Worm (Caenorhabditis elegans): ENCODE results near the gene lipl-5.
A peak's percentile ranks its signal among the peaks of the same experiment; 100 is the strongest.

lipl-5 gene

DNA sequence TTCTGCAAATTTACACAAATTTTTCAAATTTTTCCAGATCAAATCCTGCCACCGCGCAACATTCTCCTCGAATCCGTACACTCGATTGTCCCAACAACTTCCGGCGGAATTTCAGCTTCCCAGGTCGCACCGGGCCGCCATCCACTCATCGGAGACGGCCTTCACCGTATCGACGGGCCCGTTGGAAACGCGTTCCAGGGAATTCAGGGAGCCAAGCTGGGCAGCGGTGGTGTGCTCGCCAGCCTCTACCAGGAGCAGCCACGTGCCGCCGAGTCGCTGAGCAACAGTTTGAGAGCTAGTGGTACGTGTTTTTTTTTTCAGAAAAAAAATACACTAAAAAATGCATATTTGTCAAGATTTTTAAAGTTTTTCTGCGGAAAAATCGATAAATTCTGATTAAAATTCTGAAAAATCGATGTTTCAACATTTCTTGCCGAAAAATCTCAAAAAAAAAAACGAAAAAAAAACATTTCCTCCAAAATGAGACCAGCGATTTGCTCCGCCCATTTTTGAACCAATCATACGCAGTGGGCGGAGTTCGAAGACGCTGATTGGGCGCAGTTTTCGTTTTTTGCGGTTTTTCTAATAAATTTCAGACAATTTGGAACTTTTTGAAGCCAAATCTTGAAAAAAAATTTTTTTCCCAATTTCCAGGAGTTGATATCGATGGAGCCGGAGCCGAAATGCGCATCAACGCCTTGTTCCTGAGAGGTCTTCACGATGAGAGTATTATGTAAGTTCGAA, 28.4 kb upstream of the lipl-5 start:
- TF ChIP-seq B0019.2 (GFP tag; conservative IDR thresholded peaks at IDR 0.05) (no peak), tbx-9 (tag; optimal IDR thresholded peaks at IDR 0.05; ENCODE audit: borderline replicate concordance) (no peak), F37B4.10 (GFP tag; IDR thresholded peaks at IDR 0.05) (0 out of 2 replicates have a peak, but pooled peaks have one; percentile 74), ccch-3 (GFP tag; optimal IDR thresholded peaks at IDR 0.05) (no peak), zfh-2 (GFP tag; conservative IDR thresholded peaks at IDR 0.05) (peak; percentile 87), egrh-3 (GFP tag; IDR thresholded peaks at IDR 0.05) (peak; percentile 63; the same call in 1 of the 2 replicates), gei-17 (GFP tag; optimal IDR thresholded peaks at IDR 0.05) (no peak)

DNA sequence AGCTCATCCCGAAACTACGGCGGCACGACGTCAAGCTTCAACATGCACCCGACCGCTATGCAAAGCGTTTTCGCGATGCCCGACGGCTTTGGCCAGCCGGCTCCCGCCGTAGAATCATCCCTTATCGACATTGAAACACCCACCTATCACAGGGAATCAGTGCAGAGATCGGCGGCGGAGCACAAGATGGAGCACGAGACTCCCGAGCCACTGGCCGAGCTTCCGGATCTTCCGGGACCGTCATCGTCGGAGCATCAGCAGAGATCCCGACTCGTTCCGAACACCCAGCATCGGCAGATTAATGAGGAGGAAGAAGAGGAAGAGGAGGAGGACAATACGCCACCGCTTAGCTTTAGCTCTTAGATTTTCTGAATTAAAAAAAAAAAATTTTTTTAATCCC, 27.1 kb upstream of the lipl-5 start:
- TF ChIP-seq nfyb-1 (GFP tag; IDR thresholded peaks at IDR 0.05) (no peak), B0261.1 (tag; optimal IDR thresholded peaks at IDR 0.05) (no peak), F10E7.11 (tag; optimal IDR thresholded peaks at IDR 0.05) (no peak), ztf-22 (GFP tag; optimal IDR thresholded peaks at IDR 0.05) (no peak), egl-18 (GFP tag; IDR thresholded peaks at IDR 0.05) (no peak), somi-1 (GFP tag; optimal IDR thresholded peaks at IDR 0.05) (no peak), Y95B8A.8 (GFP tag; IDR thresholded peaks at IDR 0.05) (no peak), dox-1 (GFP tag; IDR thresholded peaks at IDR 0.05) (no peak), zfh-2 (GFP tag; conservative IDR thresholded peaks at IDR 0.05) (peak; percentile 89), egrh-3 (GFP tag; IDR thresholded peaks at IDR 0.05) (peak; percentile 63; the same call in 1 of the 2 replicates), ztf-26 (tag; optimal IDR thresholded peaks at IDR 0.05) (no peak)

DNA sequence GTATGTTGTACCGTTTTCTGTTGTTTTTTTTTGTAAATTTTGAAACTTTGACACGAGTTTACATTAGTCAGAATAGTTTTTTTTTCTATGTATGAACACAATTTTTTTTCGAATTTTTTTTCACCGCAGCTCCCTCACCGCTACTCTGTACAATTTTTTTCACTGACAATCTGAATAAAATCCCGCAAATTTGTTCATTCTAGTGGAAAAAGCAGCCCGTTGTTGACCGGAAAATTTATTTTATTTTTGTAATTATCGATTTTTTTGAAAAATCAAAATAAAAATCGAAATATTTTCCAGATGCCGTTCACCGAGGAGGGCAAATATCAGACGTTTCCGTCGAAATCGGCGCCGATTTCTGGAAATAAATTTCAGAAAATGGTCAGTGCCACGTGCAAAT, 26.1 kb upstream of the lipl-5 start, which contains the start of gene T22H9.1:
Gene T22H9.1 (plus strand): TSS at position 301 of the 400 bp plus-strand sequence.
- no peak for TF ChIP-seq ztf-6 (GFP tag; IDR thresholded peaks at IDR 0.05)
- no peak for TF ChIP-seq madf-10 (tag; optimal IDR thresholded peaks at IDR 0.05)
- no peak for TF ChIP-seq ZK185.1 (tag; optimal IDR thresholded peaks at IDR 0.05; ENCODE audit: poor library complexity, severe bottlenecking)
- no peak for TF ChIP-seq lsy-27 (tag; optimal IDR thresholded peaks at IDR 0.05; ENCODE audit: borderline replicate concordance, insufficient read depth)
- no peak for TF ChIP-seq sea-2 (GFP tag; IDR thresholded peaks at IDR 0.05)
- no peak for TF ChIP-seq let-526 (GFP tag; IDR thresholded peaks at IDR 0.05)
- no peak for TF ChIP-seq pbrm-1 (GFP tag; IDR thresholded peaks at IDR 0.05)

DNA sequence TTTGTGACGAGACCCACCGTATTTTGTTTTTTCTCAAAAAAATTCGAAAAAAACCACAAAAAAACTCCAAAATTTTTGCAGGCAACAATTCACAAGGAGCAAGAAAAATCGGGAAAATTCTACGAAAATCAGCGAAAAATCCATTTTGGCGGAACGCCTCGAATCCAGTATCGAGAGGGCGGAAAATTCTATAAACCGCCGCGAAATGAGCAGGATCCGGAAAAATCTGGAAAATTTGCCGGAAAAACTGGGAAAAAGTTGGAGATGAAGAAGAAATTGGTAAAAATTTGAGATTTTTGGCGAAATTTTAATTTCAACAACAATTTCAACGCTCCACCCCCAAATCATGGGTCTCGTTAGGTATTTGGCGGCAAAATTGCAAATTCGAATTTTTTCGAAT, 25.5 kb upstream of the lipl-5 start:
- TF ChIP-seq tlf-1 (GFP tag; optimal IDR thresholded peaks at IDR 0.05) (no peak), K11D2.4 (GFP tag; IDR thresholded peaks at IDR 0.05) (no peak), mcd-1 (GFP tag; IDR thresholded peaks at IDR 0.05) (no peak), mxl-1 (tag; optimal IDR thresholded peaks at IDR 0.05) (no peak), nhr-120 (GFP tag; IDR thresholded peaks at IDR 0.05) (no peak)

DNA sequence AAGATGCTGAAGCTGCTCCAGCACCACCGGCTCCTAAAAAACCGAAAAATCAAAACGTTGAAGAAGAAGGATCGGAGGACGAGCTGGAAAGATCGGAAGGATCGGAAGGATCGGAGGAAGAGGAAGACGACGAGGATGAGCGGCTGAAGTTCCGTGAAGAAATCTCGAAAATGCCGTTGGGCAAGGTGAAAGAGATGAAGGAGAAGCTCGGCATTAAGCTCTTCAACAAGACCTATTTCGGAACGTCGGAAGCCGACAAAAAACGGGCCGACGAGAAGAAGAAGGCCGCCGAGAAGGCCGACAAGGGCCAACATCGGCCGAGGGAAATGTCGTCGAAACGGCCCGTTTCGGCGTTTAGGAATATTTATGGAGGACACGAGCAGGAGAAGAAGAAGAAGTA, 24.3 kb upstream of the lipl-5 start:
- TF ChIP-seq ztf-18 (tag; optimal IDR thresholded peaks at IDR 0.05), result no peak
- peak; percentile 41; the same call in 1 of the 2 replicates for TF ChIP-seq zfh-2 (GFP tag; conservative IDR thresholded peaks at IDR 0.05)
- TF ChIP-seq athp-1 (tag; optimal IDR thresholded peaks at IDR 0.05), result no peak
- no peak for TF ChIP-seq mel-28 (tag; optimal IDR thresholded peaks at IDR 0.05; ENCODE audit: borderline replicate concordance)

Measured in whole organism, young adult.